Worm (Caenorhabditis elegans) whole organism, L4 larva: ENCODE results near the gene taf-10.

Source experiments
- D1046.2 ChIP-seq: fragments of 200-800 bp; sonication (Bioruptor generic); IDR thresholded peaks from 2 replicates; pipeline ENCODE4 v1.3.6; 2022; ENCODE audit warnings: missing genetic modification characterization, missing compliant biosample characterization
- F10B5.3 ChIP-seq: sonication (generic microtip); optimal IDR thresholded peaks from 2 replicates; lab custom pipeline; 2016; ENCODE audit warnings: mild to moderate bottlenecking, missing genetic modification characterization, missing compliant biosample characterization
- F37D6.2 ChIP-seq: sonication (generic microtip); optimal IDR thresholded peaks from 2 replicates; lab custom pipeline; 2016; ENCODE audit warnings: mild to moderate bottlenecking, missing genetic modification characterization, missing compliant biosample characterization
- F44E2.7 ChIP-seq: fragments of 200-800 bp; sonication (Bioruptor generic); IDR thresholded peaks from 2 replicates; pipeline ENCODE4 v2.1.2; 2022; ENCODE audit warnings: missing genetic modification characterization, missing compliant biosample characterization
- F49E8.2 ChIP-seq: sonication (generic microtip); optimal IDR thresholded peaks from 2 replicates; lab custom pipeline; 2016; ENCODE audit warnings: missing compliant biosample characterization, mild to moderate bottlenecking, missing genetic modification characterization, borderline replicate concordance
- T26A8.4 ChIP-seq: fragments of 200-800 bp; sonication (Bioruptor generic); IDR thresholded peaks from 2 replicates; pipeline ENCODE4 v1.3.6; 2022; ENCODE audit warnings: missing genetic modification characterization, missing compliant biosample characterization
- Y105C5A.15 ChIP-seq: fragments of 200-800 bp; sonication (Bioruptor generic); IDR thresholded peaks from 2 replicates; pipeline ENCODE4 v1.3.6; 2022; ENCODE audit warnings: missing genetic modification characterization, missing compliant biosample characterization
- Y5F2A.4 ChIP-seq: fragments of 200-800 bp; sonication (Bioruptor generic); optimal IDR thresholded peaks from 2 replicates; lab custom pipeline; 2018; ENCODE audit warnings: mild to moderate bottlenecking, missing genetic modification characterization, missing compliant biosample characterization
- Y75B8A.6 ChIP-seq: fragments of 200-800 bp; sonication (Bioruptor generic); IDR thresholded peaks from 2 replicates; pipeline ENCODE4 v1.3.6; 2022; ENCODE audit warnings: missing genetic modification reagents, missing genetic modification characterization, missing compliant biosample characterization
- aha-1 ChIP-seq: fragments of 150-350 bp; peaks from one replicate; lab custom pipeline; 2014; ENCODE audit warnings: missing biosample characterization, missing genetic modification characterization
- aly-2 ChIP-seq: sonication (generic microtip); optimal IDR thresholded peaks from 2 replicates; lab custom pipeline; 2018; ENCODE audit warnings: missing biosample characterization, missing genetic modification characterization
- ceh-28 ChIP-seq: fragments of 150-350 bp; optimal IDR thresholded peaks from 2 replicates; lab custom pipeline; 2014; ENCODE audit warnings: missing biosample characterization, missing genetic modification reagents, missing genetic modification characterization
- ceh-32 ChIP-seq: sonication (generic microtip); optimal IDR thresholded peaks from 2 replicates; lab custom pipeline; 2016; ENCODE audit warnings: mild to moderate bottlenecking, missing genetic modification characterization, missing compliant biosample characterization; ENCODE audit not compliant: poor library complexity
- ceh-44 ChIP-seq: fragments of 200-800 bp; sonication (Bioruptor generic); IDR thresholded peaks from 2 replicates; pipeline ENCODE4 v1.3.6; 2022; ENCODE audit warnings: missing genetic modification reagents, missing genetic modification characterization, missing compliant biosample characterization
- ceh-82 ChIP-seq: sonication (generic microtip); optimal IDR thresholded peaks from 2 replicates; lab custom pipeline; 2017; ENCODE audit warnings: missing biosample characterization, missing genetic modification characterization
- cey-2 ChIP-seq: sonication (generic microtip); optimal IDR thresholded peaks from 3 replicates; lab custom pipeline; 2017; ENCODE audit warnings: missing genetic modification characterization, mild to moderate bottlenecking, missing compliant biosample characterization, antibody characterized with exemption, borderline replicate concordance; ENCODE audit not compliant: insufficient read depth
- ctbp-1 ChIP-seq: fragments of 200-800 bp; sonication (Bioruptor generic); IDR thresholded peaks from 2 replicates; pipeline ENCODE4 v1.3.6; 2022; ENCODE audit warnings: missing genetic modification reagents, missing genetic modification characterization, missing compliant biosample characterization
- daf-19 ChIP-seq: fragments of 200-800 bp; sonication (Bioruptor generic); conservative IDR thresholded peaks from 2 replicates; pipeline ENCODE4 v1.3.6; 2022; ENCODE audit warnings: missing genetic modification characterization, missing compliant biosample characterization
- dmd-9 ChIP-seq: fragments of 200-800 bp; sonication (Bioruptor generic); IDR thresholded peaks from 2 replicates; pipeline ENCODE4 v1.3.6; 2022; ENCODE audit warnings: missing genetic modification reagents, missing genetic modification characterization, missing compliant biosample characterization
- dpl-1 ChIP-seq: fragments of 150-350 bp; optimal IDR thresholded peaks from 2 replicates; lab custom pipeline; 2014; ENCODE audit warnings: missing biosample characterization, missing genetic modification reagents, missing genetic modification characterization
- dve-1 ChIP-seq: sonication (generic microtip); optimal IDR thresholded peaks from 2 replicates; lab custom pipeline; 2017; ENCODE audit warnings: antibody characterized with exemption, mild to moderate bottlenecking, missing genetic modification characterization, missing compliant biosample characterization; ENCODE audit not compliant: insufficient read depth
- egl-27 ChIP-seq: sonication (generic microtip); optimal IDR thresholded peaks from 3 replicates; lab custom pipeline; 2017; ENCODE audit warnings: missing biosample characterization, missing genetic modification reagents, missing genetic modification characterization
- egl-43 ChIP-seq: fragments of 200-800 bp; sonication (Bioruptor generic); IDR thresholded peaks from 2 replicates; pipeline ENCODE4 v1.3.6; 2022; ENCODE audit warnings: missing genetic modification reagents, missing genetic modification characterization, missing compliant biosample characterization
- hif-1 ChIP-seq, 2 experiments: sonication (generic microtip); optimal IDR thresholded peaks; 2 replicates each; lab custom pipeline; 2016 to 2017; ENCODE audit warnings: missing compliant biosample characterization in 2 of 2, missing genetic modification characterization in 2 of 2, missing genetic modification reagents in 2 of 2, missing genotype in 2 of 2, mild to moderate bottlenecking in 1 of 2
- hmg-1.1 ChIP-seq: fragments of 200-800 bp; sonication (Bioruptor generic); IDR thresholded peaks from 2 replicates; pipeline ENCODE4 v1.3.6; 2022; ENCODE audit warnings: missing genetic modification reagents, missing genetic modification characterization, missing compliant biosample characterization
- lin-39 ChIP-seq: fragments of 150-350 bp; optimal IDR thresholded peaks from 2 replicates; lab custom pipeline; 2014; ENCODE audit warnings: missing biosample characterization, missing genetic modification reagents, missing genetic modification characterization
- madf-5 ChIP-seq, 2 experiments: fragments of 200-800 bp; sonication (Bioruptor generic); IDR thresholded peaks; 2 replicates each; pipeline ENCODE4 v1.3.6; 2022; ENCODE audit warnings: missing compliant biosample characterization in 2 of 2, missing genetic modification characterization in 2 of 2
- mes-2 ChIP-seq: sonication (generic microtip); optimal IDR thresholded peaks from 2 replicates; lab custom pipeline; 2016; ENCODE audit warnings: missing genotype, mild to moderate bottlenecking, missing genetic modification characterization, missing compliant biosample characterization; ENCODE audit not compliant: poor library complexity, severe bottlenecking
- mxl-3 ChIP-seq: fragments of 200-800 bp; sonication (Bioruptor generic); optimal IDR thresholded peaks from 2 replicates; lab custom pipeline; 2018; ENCODE audit warnings: mild to moderate bottlenecking, missing genetic modification characterization, missing compliant biosample characterization
- nhr-102 ChIP-seq: sonication (generic microtip); optimal IDR thresholded peaks from 2 replicates; lab custom pipeline; 2016; ENCODE audit warnings: mild to moderate bottlenecking, missing genetic modification characterization, moderate library complexity, missing compliant biosample characterization
- nhr-25 ChIP-seq: sonication (generic microtip); optimal IDR thresholded peaks from 2 replicates; lab custom pipeline; 2017; ENCODE audit warnings: missing genetic modification characterization, mild to moderate bottlenecking, missing compliant biosample characterization, antibody characterized with exemption, moderate library complexity, borderline replicate concordance; ENCODE audit not compliant: insufficient read depth
- nhr-41 ChIP-seq: fragments of 200-800 bp; sonication (Bioruptor generic); IDR thresholded peaks from 2 replicates; pipeline ENCODE4 v1.3.6; 2022; ENCODE audit warnings: missing genetic modification reagents, missing genetic modification characterization, missing compliant biosample characterization
- pqm-1 ChIP-seq: sonication (generic microtip); optimal IDR thresholded peaks from 2 replicates; lab custom pipeline; 2017; ENCODE audit warnings: missing biosample characterization, missing genetic modification characterization
- saeg-2 ChIP-seq: fragments of 200-800 bp; sonication (Bioruptor generic); IDR thresholded peaks from 2 replicates; pipeline ENCODE4 v1.3.6; 2022; ENCODE audit warnings: missing genetic modification reagents, missing genetic modification characterization, missing compliant biosample characterization
- sdz-12 ChIP-seq: fragments of 200-800 bp; sonication (Bioruptor generic); optimal IDR thresholded peaks from 2 replicates; lab custom pipeline; 2018; ENCODE audit warnings: mild to moderate bottlenecking, missing genetic modification characterization, missing compliant biosample characterization
- set-16 ChIP-seq: fragments of 200-800 bp; sonication (Bioruptor generic); IDR thresholded peaks from 2 replicates; pipeline ENCODE4 v1.3.6; 2022; ENCODE audit warnings: missing genetic modification reagents, missing genetic modification characterization, missing compliant biosample characterization
- snpc-4 ChIP-seq: fragments of 150-350 bp; optimal IDR thresholded peaks from 2 replicates; lab custom pipeline; 2014; ENCODE audit warnings: missing biosample characterization, missing genetic modification characterization
- spr-1 ChIP-seq: sonication (generic microtip); optimal IDR thresholded peaks from 2 replicates; lab custom pipeline; 2016; ENCODE audit warnings: mild to moderate bottlenecking, missing genetic modification characterization, missing compliant biosample characterization
- tra-1 ChIP-seq: fragments of 200-800 bp; sonication (Bioruptor generic); IDR thresholded peaks from 2 replicates; pipeline ENCODE4 v1.3.6; 2022; ENCODE audit warnings: missing genetic modification reagents, missing genetic modification characterization, missing compliant biosample characterization
- unc-62 ChIP-seq, 3 experiments: fragments of 150-350 bp in 1 of 3; sonication (generic microtip); optimal IDR thresholded peaks in 2 of 3; peaks in 1 of 3; 1 replicate in 1 of 3; 2 replicates in 2 of 3; lab custom pipeline; 2014 to 2017; ENCODE audit warnings: missing biosample characterization in 3 of 3, missing genetic modification characterization in 3 of 3, missing genetic modification reagents in 3 of 3, missing genotype in 1 of 3
- zip-11 ChIP-seq: fragments of 200-800 bp; sonication (Bioruptor generic); IDR thresholded peaks from 2 replicates; pipeline ENCODE4 v1.3.6; 2022; ENCODE audit warnings: missing genetic modification characterization, missing compliant biosample characterization
- zip-2 ChIP-seq: fragments of 150-350 bp; optimal IDR thresholded peaks from 2 replicates; lab custom pipeline; 2014; ENCODE audit warnings: missing biosample characterization, missing genetic modification characterization
- ztf-7 ChIP-seq: fragments of 150-350 bp; optimal IDR thresholded peaks from 2 replicates; lab custom pipeline; 2014; ENCODE audit warnings: missing biosample characterization, missing genetic modification characterization

taf-10 gene

DNA sequence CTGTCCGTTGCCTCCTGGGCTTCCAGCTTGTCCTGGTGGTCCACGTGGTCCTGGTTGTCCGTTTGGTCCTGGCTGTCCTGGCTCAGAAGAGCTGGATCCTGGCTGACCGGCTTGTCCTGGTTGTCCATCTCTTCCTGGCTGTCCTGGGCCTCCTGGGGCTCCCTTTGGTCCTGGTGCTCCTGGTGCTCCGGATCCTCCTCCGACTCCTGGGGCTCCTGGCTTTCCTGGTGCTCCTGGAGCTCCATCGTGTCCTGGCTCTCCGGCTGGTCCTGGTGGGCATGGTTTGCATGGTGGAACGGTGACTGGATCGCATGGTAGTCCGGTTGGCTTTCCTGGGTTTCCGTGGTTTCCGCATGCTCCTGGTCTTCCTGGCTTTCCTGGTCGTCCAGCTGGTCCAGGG lies 33.8 kb upstream of the taf-10 start:
- TF ChIP-seq saeg-2 (GFP tag; lab: Robert Waterston, UW) (no peak), cey-2 (no peak), F37D6.2 (tag; lab: Kevin White, UChicago) (no peak), lin-39 (tag; lab: Kevin White, UChicago) (no peak), nhr-41 (GFP tag; lab: Robert Waterston, UW) (no peak), dve-1 (tag; lab: Kevin White, UChicago) (no peak), mxl-3 (GFP tag; lab: Kevin White, UChicago) (peak; percentile 17), mes-2 (tag; lab: Kevin White, UChicago) (no peak), snpc-4 (tag; lab: Kevin White, UChicago) (no peak), ceh-28 (no peak), hmg-1.1 (GFP tag; lab: Robert Waterston, UW) (no peak), nhr-25 (tag; lab: Kevin White, UChicago) (no peak), nhr-102 (tag; lab: Kevin White, UChicago) (no peak), Y105C5A.15 (no peak), sdz-12 (GFP tag; lab: Kevin White, UChicago) (no peak), hif-1 (tag; optimal IDR thresholded peaks at IDR 0.05; lab: Kevin White, UChicago) (no peak), zip-2 (tag; lab: Kevin White, UChicago) (no peak), aha-1 (tag; lab: Kevin White, UChicago) (no peak), dpl-1 (GFP tag; lab: Kevin White, UChicago) (no peak), egl-43 (GFP tag; lab: Robert Waterston, UW) (0 out of 2 replicates have a peak, but pooled peaks have one; percentile 26), pqm-1 (tag; lab: Kevin White, UChicago) (no peak), F44E2.7 (GFP tag; lab: Robert Waterston, UW) (no peak), daf-19 (no peak), F10B5.3 (tag; lab: Kevin White, UChicago) (no peak), spr-1 (tag; lab: Kevin White, UChicago) (no peak), ceh-82 (tag; lab: Kevin White, UChicago) (no peak), tra-1 (GFP tag; lab: Robert Waterston, UW) (0 out of 2 replicates have a peak, but pooled peaks have one; percentile 29), ztf-7 (no peak), zip-11 (GFP tag; lab: Robert Waterston, UW) (no peak), unc-62 (GFP tag; optimal IDR thresholded peaks at IDR 0.05 in 1 of 2; lab: Kevin White, UChicago) (no peak), unc-62 (tag; optimal IDR thresholded peaks at IDR 0.05; lab: Kevin White, UChicago) (no peak), madf-5 (GFP tag; IDR thresholded peaks at IDR 0.05; lab: Robert Waterston, UW) (peak; percentile 30 to 79; a peak in 1 of 4 replicates), set-16 (GFP tag; lab: Robert Waterston, UW) (peak; percentile 99), ceh-44 (no peak), T26A8.4 (GFP tag; lab: Robert Waterston, UW) (peak; percentile 29; the same call in 1 of the 2 replicates), Y5F2A.4 (GFP tag; lab: Kevin White, UChicago) (no peak), ctbp-1 (GFP tag; lab: Robert Waterston, UW) (0 out of 2 replicates have a peak, but pooled peaks have one; percentile 6), aly-2 (tag; lab: Kevin White, UChicago) (no peak), dmd-9 (GFP tag; lab: Robert Waterston, UW) (no peak), ceh-32 (tag; lab: Kevin White, UChicago) (no peak), D1046.2 (GFP tag; lab: Robert Waterston, UW) (no peak), F49E8.2 (tag; lab: Kevin White, UChicago) (no peak), Y75B8A.6 (no peak), egl-27 (tag; lab: Kevin White, UChicago) (no peak)
